Worm (Caenorhabditis elegans) whole organism, early embryonic: Measurements from ENCODE around the gene C25E10.7.

Source experiments
- B0310.2 ChIP-seq: sonication (generic microtip); optimal IDR thresholded peaks from 2 replicates; lab custom pipeline; 2016; ENCODE audit warnings: mild to moderate bottlenecking, missing genetic modification characterization, missing compliant biosample characterization
- F13C5.2 ChIP-seq: sonication (generic microtip); optimal IDR thresholded peaks from 2 replicates; lab custom pipeline; 2017; ENCODE audit warnings: mild to moderate bottlenecking, missing genetic modification characterization, inconsistent platforms, missing compliant biosample characterization
- aly-1 ChIP-seq: sonication (generic microtip); optimal IDR thresholded peaks from 2 replicates; lab custom pipeline; 2016; ENCODE audit warnings: missing genetic modification characterization, missing compliant biosample characterization
- ama-1 ChIP-seq: fragments of 150-350 bp; optimal IDR thresholded peaks from 2 replicates; lab custom pipeline; 2014
- ceh-13 ChIP-seq: fragments of 200-800 bp; sonication (Bioruptor generic); optimal IDR thresholded peaks from 2 replicates; lab custom pipeline; 2018; ENCODE audit warnings: mild to moderate bottlenecking, missing genetic modification characterization, missing compliant biosample characterization
- ceh-36 ChIP-seq: sonication (generic microtip); optimal IDR thresholded peaks from 2 replicates; lab custom pipeline; 2016; ENCODE audit warnings: missing genetic modification characterization, inconsistent platforms, missing compliant biosample characterization
- ets-7 ChIP-seq: sonication (generic microtip); optimal IDR thresholded peaks from 2 replicates; lab custom pipeline; 2016; ENCODE audit warnings: missing genotype, missing genetic modification characterization, missing compliant biosample characterization
- flt-1 ChIP-seq: fragments of 200-800 bp; sonication (Bioruptor generic); IDR thresholded peaks from 2 replicates; pipeline ENCODE4 v1.3.6; 2022; ENCODE audit warnings: missing genetic modification characterization, missing compliant biosample characterization
- hmbx-1 ChIP-seq: sonication (generic microtip); optimal IDR thresholded peaks from 2 replicates; lab custom pipeline; 2016; ENCODE audit warnings: mild to moderate bottlenecking, missing genetic modification characterization, missing compliant biosample characterization
- hmg-4 ChIP-seq: fragments of 200-800 bp; sonication (Bioruptor generic); optimal IDR thresholded peaks from 2 replicates; lab custom pipeline; 2018; ENCODE audit warnings: mild to moderate bottlenecking, missing genetic modification characterization, missing compliant biosample characterization
- hnd-1 ChIP-seq: sonication (generic microtip); optimal IDR thresholded peaks from 2 replicates; lab custom pipeline; 2016; ENCODE audit warnings: missing genetic modification characterization, missing compliant biosample characterization
- pes-1 ChIP-seq: fragments of 200-800 bp; sonication (Bioruptor generic); IDR thresholded peaks from 2 replicates; pipeline ENCODE4 v1.3.6; 2022; ENCODE audit warnings: missing genetic modification reagents, missing genetic modification characterization, missing compliant biosample characterization
- scrt-1 ChIP-seq: fragments of 200-800 bp; sonication (Bioruptor generic); IDR thresholded peaks from 2 replicates; pipeline ENCODE4 v1.3.6; 2022; ENCODE audit warnings: missing genetic modification characterization, missing compliant biosample characterization
- sea-1 ChIP-seq: fragments of 200-800 bp; sonication (Bioruptor generic); conservative IDR thresholded peaks from 2 replicates; pipeline ENCODE4 v1.3.6; 2022; ENCODE audit warnings: missing genetic modification characterization, missing compliant biosample characterization
- tbx-11 ChIP-seq: fragments of 200-800 bp; sonication (Bioruptor generic); IDR thresholded peaks from 2 replicates; pipeline ENCODE4 v1.3.6; 2022; ENCODE audit warnings: missing genetic modification characterization, missing compliant biosample characterization
- tbx-37 ChIP-seq: fragments of 200-800 bp; sonication (Bioruptor generic); conservative IDR thresholded peaks from 2 replicates; pipeline ENCODE4 v1.3.6; 2022; ENCODE audit warnings: missing genetic modification reagents, missing genetic modification characterization, missing compliant biosample characterization
- tra-4 ChIP-seq: sonication (generic microtip); optimal IDR thresholded peaks from 2 replicates; lab custom pipeline; 2017; ENCODE audit warnings: missing genetic modification characterization, missing compliant biosample characterization

Gene C25E10.7

ce11 chrV:9062341-9062740 is 11.3 kb upstream of the C25E10.7 start, which contains the start of gene C25E10.12:
Gene C25E10.12, minus strand, starts transcription at chrV:9062441.
- TF ChIP-seq hmg-4 (GFP tag; lab: Kevin White, UChicago) (no peak), hnd-1 (no peak), B0310.2 (tag; lab: Kevin White, UChicago) (no peak), aly-1 (no peak), ceh-13 (no peak), ceh-36 (tag; lab: Kevin White, UChicago) (no peak), sea-1 (no peak), F13C5.2 (no peak), hmbx-1 (tag; lab: Kevin White, UChicago) (no peak), tbx-37 (GFP tag; lab: Robert Waterston, UW) (no peak), scrt-1 (GFP tag; lab: Robert Waterston, UW) (no peak), ets-7 (tag; lab: Kevin White, UChicago) (no peak)

DNA sequence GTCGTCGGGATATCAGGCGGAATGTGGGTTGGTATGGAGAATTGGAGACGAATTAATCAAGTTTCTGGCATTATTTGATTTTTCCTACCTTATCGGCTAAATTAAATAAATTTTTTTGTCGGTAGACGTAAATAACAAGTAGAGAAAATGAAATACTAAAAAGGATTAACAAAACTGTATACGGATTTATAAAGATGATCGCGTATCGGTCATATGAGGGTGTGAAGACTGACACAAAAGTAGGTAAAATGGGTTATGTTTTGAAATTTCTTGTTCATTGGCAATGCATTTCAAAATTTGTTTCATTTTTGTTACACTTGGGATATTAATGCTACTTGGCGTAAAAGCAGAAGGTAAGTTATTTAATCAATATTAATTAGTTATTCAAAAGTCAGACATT is 8.5 kb upstream of the C25E10.7 start, which contains the start of the genes C25E10.16 and C25E10.13:
Gene C25E10.16 (minus strand): TSS at position 101 of the 400 bp plus-strand sequence.
Gene C25E10.13 (plus strand): TSS at position 256 of the 400 bp plus-strand sequence.
- TF ChIP-seq pes-1 (GFP tag; lab: Robert Waterston, UW): no peak
- TF ChIP-seq B0310.2 (tag; lab: Kevin White, UChicago): no peak
- TF ChIP-seq ets-7 (tag; lab: Kevin White, UChicago): no peak
- TF ChIP-seq tbx-11: no peak
- no peak for TF ChIP-seq flt-1
- no peak for TF ChIP-seq aly-1
- TF ChIP-seq hnd-1: no peak

DNA sequence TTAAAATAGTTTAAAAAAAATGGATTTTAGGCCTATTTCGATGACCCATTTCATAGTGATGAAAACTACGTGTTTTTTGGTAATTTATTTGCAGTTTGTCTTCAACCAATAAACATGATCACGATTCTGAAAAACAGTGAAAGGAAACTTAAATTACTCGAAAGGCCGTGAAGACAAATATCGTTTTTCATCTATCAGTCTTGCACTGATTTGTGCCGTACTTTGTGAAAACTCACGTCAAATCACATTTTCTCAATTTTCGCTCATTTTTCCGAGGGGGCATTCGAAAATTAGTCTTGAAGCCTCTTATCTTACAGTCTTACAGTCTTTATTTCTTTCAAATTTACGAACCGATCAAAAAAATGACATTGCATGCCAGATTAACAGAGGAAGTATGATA is 7.6 kb upstream of the C25E10.7 start, which contains the start of gene C25E10.11:
Gene C25E10.11 (minus strand): TSS at position 101 of the 400 bp plus-strand sequence.
- TF ChIP-seq hnd-1 (no peak), ama-1 (lab: Kevin White, UChicago) (no peak), flt-1 (no peak), tbx-11 (no peak), B0310.2 (tag; lab: Kevin White, UChicago) (no peak), ceh-36 (tag; lab: Kevin White, UChicago) (no peak), ceh-13 (no peak)

DNA sequence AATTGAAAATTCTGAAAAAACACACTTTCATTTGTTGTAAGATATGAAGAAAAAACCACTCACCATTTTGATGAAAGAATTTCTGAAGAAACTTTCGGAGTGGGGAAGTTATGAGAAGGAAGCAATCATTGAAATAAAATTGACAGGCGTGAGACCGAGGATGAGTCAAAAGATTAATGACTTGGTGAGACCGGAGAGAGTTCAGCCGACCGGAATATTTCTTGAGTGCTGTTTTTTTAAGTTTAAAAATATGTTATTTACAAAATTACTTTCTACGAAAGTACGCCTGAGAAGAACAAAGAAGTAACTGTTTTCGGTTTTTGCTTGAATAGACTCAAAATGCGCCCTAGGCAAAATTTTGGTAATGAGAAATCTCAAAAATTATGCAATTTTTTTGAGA is 5.3 kb upstream of the C25E10.7 start, which contains the start of gene C25E10.10:
Gene C25E10.10 (minus strand): TSS at position 101 of the 400 bp plus-strand sequence.
- TF ChIP-seq aly-1 (no peak), hmg-4 (GFP tag; lab: Kevin White, UChicago) (no peak), F13C5.2 (no peak), tbx-11 (no peak), flt-1 (no peak), ceh-36 (tag; lab: Kevin White, UChicago) (no peak), pes-1 (GFP tag; lab: Robert Waterston, UW) (no peak), sea-1 (no peak), tra-4 (tag; lab: Kevin White, UChicago) (no peak), hnd-1 (no peak), hmbx-1 (tag; lab: Kevin White, UChicago) (no peak), tbx-37 (GFP tag; lab: Robert Waterston, UW) (no peak), ets-7 (tag; lab: Kevin White, UChicago) (no peak)

- no peak for TF ChIP-seq aly-1
- TF ChIP-seq ceh-13: no peak
- TF ChIP-seq pes-1 (GFP tag; lab: Robert Waterston, UW): no peak
- TF ChIP-seq scrt-1 (GFP tag; lab: Robert Waterston, UW): no peak
- TF ChIP-seq hmg-4 (GFP tag; lab: Kevin White, UChicago): no peak
- no peak for TF ChIP-seq sea-1
- TF ChIP-seq F13C5.2: no peak
- no peak for TF ChIP-seq hnd-1
- TF ChIP-seq hmbx-1 (tag; lab: Kevin White, UChicago): no peak
- TF ChIP-seq tbx-11: no peak
- TF ChIP-seq flt-1: no peak
- TF ChIP-seq ets-7 (tag; lab: Kevin White, UChicago): no peak
- no peak for TF ChIP-seq ama-1 (lab: Kevin White, UChicago)
Measured at ce11 chrV:9055644-9056043, 4.6 kb upstream of the C25E10.7 start.

ce11 chrV:9054771-9055170 is 3.8 kb upstream of the C25E10.7 start, which contains the start of gene swm-1:
Gene swm-1, minus strand, starts transcription at chrV:9054871.
- TF ChIP-seq pes-1 (GFP tag; lab: Robert Waterston, UW): no peak
- TF ChIP-seq flt-1: no peak
- no peak for TF ChIP-seq hnd-1
- no peak for TF ChIP-seq F13C5.2
- TF ChIP-seq sea-1: no peak
- no peak for TF ChIP-seq hmg-4 (GFP tag; lab: Kevin White, UChicago)
- TF ChIP-seq B0310.2 (tag; lab: Kevin White, UChicago): no peak
- no peak for TF ChIP-seq ceh-36 (tag; lab: Kevin White, UChicago)
- TF ChIP-seq hmbx-1 (tag; lab: Kevin White, UChicago): no peak

- no peak for TF ChIP-seq F13C5.2
- TF ChIP-seq ceh-13: no peak
- no peak for TF ChIP-seq hmbx-1 (tag; lab: Kevin White, UChicago)
- TF ChIP-seq tra-4 (tag; lab: Kevin White, UChicago): no peak
- TF ChIP-seq flt-1: no peak
- no peak for TF ChIP-seq ets-7 (tag; lab: Kevin White, UChicago)
- no peak for TF ChIP-seq hnd-1
- no peak for TF ChIP-seq tbx-37 (GFP tag; lab: Robert Waterston, UW)
- TF ChIP-seq tbx-11: no peak
- TF ChIP-seq B0310.2 (tag; lab: Kevin White, UChicago): no peak
- TF ChIP-seq sea-1: no peak
- no peak for TF ChIP-seq aly-1
- no peak for TF ChIP-seq scrt-1 (GFP tag; lab: Robert Waterston, UW)
- TF ChIP-seq hmg-4 (GFP tag; lab: Kevin White, UChicago): no peak
- TF ChIP-seq ceh-36 (tag; lab: Kevin White, UChicago): no peak
Measured at ce11 chrV:9053969-9054368, 3.0 kb upstream of the C25E10.7 start, which contains the start of gene C25E10.8. Gene C25E10.8, minus strand, starts transcription at chrV:9054069.

- TF ChIP-seq flt-1 (no peak), tra-4 (tag; lab: Kevin White, UChicago) (no peak), hnd-1 (no peak), scrt-1 (GFP tag; lab: Robert Waterston, UW) (no peak), tbx-11 (no peak), pes-1 (GFP tag; lab: Robert Waterston, UW) (no peak), ama-1 (lab: Kevin White, UChicago) (no peak), sea-1 (no peak), ets-7 (tag; lab: Kevin White, UChicago) (no peak), hmg-4 (GFP tag; lab: Kevin White, UChicago) (no peak), tbx-37 (GFP tag; lab: Robert Waterston, UW) (no peak), F13C5.2 (no peak), ceh-13 (no peak), ceh-36 (tag; lab: Kevin White, UChicago) (no peak), B0310.2 (tag; lab: Kevin White, UChicago) (no peak), hmbx-1 (tag; lab: Kevin White, UChicago) (no peak), aly-1 (no peak)
Measured at ce11 chrV:9053235-9053634, 2.2 kb upstream of the C25E10.7 start.
